Worm (Caenorhabditis elegans) whole organism, midembryonic: Measurements from ENCODE around the gene lmp-1.

Source experiments
- T22C8.4 ChIP-seq: fragments of 200-800 bp; sonication (Bioruptor generic); IDR thresholded peaks from 2 replicates; pipeline ENCODE4 v1.3.6; 2022; ENCODE audit warnings: missing genetic modification characterization, missing compliant biosample characterization
- cog-1 ChIP-seq: sonication (generic microtip); optimal IDR thresholded peaks from 2 replicates; lab custom pipeline; 2016; ENCODE audit warnings: missing genetic modification characterization, missing compliant biosample characterization
- flt-1 ChIP-seq: fragments of 200-800 bp; sonication (Bioruptor generic); IDR thresholded peaks from 2 replicates; pipeline ENCODE4 v1.3.6; 2022; ENCODE audit warnings: missing genetic modification characterization, missing compliant biosample characterization
- klf-2 ChIP-seq: fragments of 200-800 bp; sonication (Bioruptor generic); conservative IDR thresholded peaks from 2 replicates; pipeline ENCODE4 v1.3.6; 2022; ENCODE audit warnings: missing genetic modification reagents, missing genetic modification characterization, missing compliant biosample characterization
- med-1 ChIP-seq: sonication (generic microtip); optimal IDR thresholded peaks from 2 replicates; lab custom pipeline; 2017; ENCODE audit warnings: missing genetic modification characterization, mild to moderate bottlenecking, missing compliant biosample characterization, antibody characterized with exemption, missing genetic modification reagents; ENCODE audit not compliant: insufficient read depth
- ref-1 ChIP-seq: fragments of 200-800 bp; sonication (Bioruptor generic); conservative IDR thresholded peaks from 2 replicates; pipeline ENCODE4 v1.3.6; 2022; ENCODE audit warnings: missing genetic modification reagents, missing genetic modification characterization, missing compliant biosample characterization
- tab-1 ChIP-seq: fragments of 200-800 bp; sonication (Bioruptor generic); IDR thresholded peaks from 2 replicates; pipeline ENCODE4 v1.3.6; 2022; ENCODE audit warnings: missing genetic modification characterization, missing compliant biosample characterization
- ztf-23 ChIP-seq: fragments of 200-800 bp; sonication (Bioruptor generic); IDR thresholded peaks from 2 replicates; pipeline ENCODE4 v1.3.6; 2022; ENCODE audit warnings: missing genetic modification reagents, missing genetic modification characterization, missing compliant biosample characterization
- ztf-29 ChIP-seq: fragments of 200-800 bp; sonication (Bioruptor generic); IDR thresholded peaks from 2 replicates; pipeline ENCODE4 v1.3.6; 2022; ENCODE audit warnings: missing genetic modification reagents, missing genetic modification characterization, missing compliant biosample characterization

Gene lmp-1

DNA sequence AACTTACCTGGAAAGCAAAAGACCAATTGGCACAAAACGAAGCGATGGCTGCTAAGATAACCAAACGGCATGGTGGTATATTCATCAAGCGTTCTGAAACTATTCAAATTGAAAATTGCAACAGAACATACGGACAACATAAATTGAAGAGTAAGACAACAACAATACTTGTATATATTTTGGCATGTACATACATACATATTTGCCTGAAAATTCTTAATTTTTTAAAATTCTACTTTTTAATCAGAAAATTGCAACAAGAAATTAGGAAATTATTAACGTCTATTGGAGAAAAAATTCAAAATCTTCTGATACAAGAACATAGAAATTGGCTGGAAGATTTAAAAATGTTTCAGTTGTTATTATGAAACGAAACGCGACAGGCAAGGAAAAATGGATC lies 39.5 kb downstream of the lmp-1 start, which contains the start of gene C03B1.13:
TSS of gene C03B1.13 (minus strand) at position 101 of the 400 bp plus-strand sequence.
- TF ChIP-seq cog-1 = no peak

ce11 chrX:6337338-6337737 lies 40.1 kb downstream of the lmp-1 start:
- no peak for TF ChIP-seq ztf-29 (GFP tag; lab: Robert Waterston, UW)
- no peak for TF ChIP-seq klf-2 (GFP tag; lab: Robert Waterston, UW)
- TF ChIP-seq T22C8.4 (GFP tag; lab: Robert Waterston, UW) = no peak
- no peak for TF ChIP-seq flt-1 (GFP tag; lab: Robert Waterston, UW)
- no peak for TF ChIP-seq ztf-23
- no peak for TF ChIP-seq cog-1
- TF ChIP-seq tab-1 = no peak
- no peak for TF ChIP-seq med-1 (GFP tag; lab: Kevin White, UChicago)
- TF ChIP-seq ref-1 = no peak

- TF ChIP-seq med-1 (GFP tag; lab: Kevin White, UChicago) (no peak), flt-1 (GFP tag; lab: Robert Waterston, UW) (no peak), ztf-23 (no peak), cog-1 (no peak), klf-2 (GFP tag; lab: Robert Waterston, UW) (no peak), T22C8.4 (GFP tag; lab: Robert Waterston, UW) (no peak), ref-1 (no peak), ztf-29 (GFP tag; lab: Robert Waterston, UW) (no peak), tab-1 (no peak)
Observed at ce11 chrX:6334602-6335001, 42.9 kb downstream of the lmp-1 start.

DNA sequence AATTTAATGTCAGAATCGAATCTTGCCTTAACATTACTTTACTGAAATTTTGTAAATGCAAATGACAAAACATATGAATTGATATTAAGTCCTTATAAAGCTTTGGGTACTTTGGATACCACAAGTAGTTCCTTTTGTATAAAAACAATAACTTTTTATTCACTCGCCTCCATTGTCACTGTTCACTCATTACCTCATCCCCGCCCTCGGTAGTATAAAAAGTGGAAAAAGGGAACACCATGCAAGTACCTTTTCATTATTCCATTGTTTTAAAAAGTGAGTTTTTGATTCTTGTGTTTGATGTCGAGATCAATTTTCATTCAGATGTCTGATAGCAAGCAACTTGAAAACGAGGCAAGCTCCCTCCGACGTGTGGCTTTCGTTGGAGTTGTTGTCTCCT lies 43.5 kb downstream of the lmp-1 start, which contains the start of gene col-171:
TSS of gene col-171 (plus strand) at position 301 of the 400 bp plus-strand sequence.
- TF ChIP-seq ref-1 (no peak), klf-2 (GFP tag; lab: Robert Waterston, UW) (no peak), ztf-23 (no peak), ztf-29 (GFP tag; lab: Robert Waterston, UW) (no peak), med-1 (GFP tag; lab: Kevin White, UChicago) (no peak), tab-1 (no peak), cog-1 (no peak), T22C8.4 (GFP tag; lab: Robert Waterston, UW) (no peak), flt-1 (GFP tag; lab: Robert Waterston, UW) (no peak)

- no peak for TF ChIP-seq flt-1 (GFP tag; lab: Robert Waterston, UW)
- no peak for TF ChIP-seq ref-1
- no peak for TF ChIP-seq T22C8.4 (GFP tag; lab: Robert Waterston, UW)
- TF ChIP-seq tab-1 = no peak
- no peak for TF ChIP-seq med-1 (GFP tag; lab: Kevin White, UChicago)
- TF ChIP-seq ztf-23 = no peak
Observed at ce11 chrX:6331409-6331808, 46.1 kb downstream of the lmp-1 start, which contains the start of gene col-170. col-170 (plus strand) TSS chrX:6331709.

DNA sequence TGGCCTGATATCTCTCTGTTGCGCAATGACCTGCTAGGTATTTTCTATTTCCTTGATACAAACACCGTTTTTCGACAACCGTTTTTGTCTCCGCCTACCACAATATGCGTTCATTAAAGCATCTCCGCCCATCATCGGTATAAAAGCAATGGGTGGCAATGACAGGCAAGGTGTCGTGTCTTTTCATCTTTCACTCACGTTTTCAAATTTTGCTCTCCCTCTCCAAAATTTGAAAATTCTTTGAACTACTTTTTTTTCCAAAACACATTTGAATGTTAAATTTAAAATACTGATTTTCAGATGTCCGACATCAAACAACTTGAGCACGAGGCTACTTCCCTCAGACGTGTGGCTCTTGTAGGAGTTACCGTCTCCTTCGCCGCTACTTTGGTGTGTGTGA lies 48.6 kb downstream of the lmp-1 start, which contains the start of gene col-169:
TSS of gene col-169 (plus strand) at position 301 of the 400 bp plus-strand sequence.
- no peak for TF ChIP-seq flt-1 (GFP tag; lab: Robert Waterston, UW)
